Worm (Caenorhabditis elegans): ENCODE results near the gene bus-12.
A peak's percentile ranks its signal among the peaks of the same experiment; 100 is the strongest.

bus-12 gene

ce11 chrIV:13238943-13239861 lies 16.8 kb upstream of the bus-12 start, which contains the start of gene tag-115 (continued):
- TF ChIP-seq ceh-16 (tag; optimal IDR thresholded peaks at IDR 0.05) (no peak), blmp-1 (tag; optimal IDR thresholded peaks at IDR 0.05; ENCODE audit: insufficient read depth) (no peak), aly-2 (tag; optimal IDR thresholded peaks at IDR 0.05) (no peak), lsy-2 (tag; optimal IDR thresholded peaks at IDR 0.05) (peak in 1 of 2 experiments; percentile 23), ztf-11 (tag; optimal IDR thresholded peaks at IDR 0.05) (no peak), nhr-77 (tag; optimal IDR thresholded peaks at IDR 0.05) (no peak), mbf-1 (tag; optimal IDR thresholded peaks at IDR 0.05) (no peak)

ce11 chrIV:13240078-13240841 lies 15.7 kb upstream of the bus-12 start, which contains the start of gene rpl-12:
Gene rpl-12 (minus strand): TSS chrIV:13240651.
- TF ChIP-seq nhr-23 (tag; optimal IDR thresholded peaks at IDR 0.05) (no peak), blmp-1 (tag; optimal IDR thresholded peaks at IDR 0.05; ENCODE audit: insufficient read depth) (peak; percentile 95), Y55F3AM.14 (GFP tag; optimal IDR thresholded peaks at IDR 0.05) (peak; percentile 97), nhr-12 (tag; optimal IDR thresholded peaks at IDR 0.05) (peak; percentile 73), ZK546.5 (tag; optimal IDR thresholded peaks at IDR 0.05) (peak; percentile 90), sma-3 (GFP tag; optimal IDR thresholded peaks at IDR 0.05) (peak; percentile 99), aly-2 (tag; optimal IDR thresholded peaks at IDR 0.05) (no peak), unc-55 (GFP tag; optimal IDR thresholded peaks at IDR 0.05) (peak; percentile 100), dmd-4 (tag; optimal IDR thresholded peaks at IDR 0.05) (peak; percentile 59), elt-3 (tag; optimal IDR thresholded peaks at IDR 0.05) (no peak), sma-9 (GFP tag; optimal IDR thresholded peaks at IDR 0.05) (peak; percentile 97), sma-9 (tag; optimal IDR thresholded peaks at IDR 0.05) (no peak), elt-1 (tag; optimal IDR thresholded peaks at IDR 0.05) (peak; percentile 23), peb-1 (tag; optimal IDR thresholded peaks at IDR 0.05) (no peak), mab-5 (tag; optimal IDR thresholded peaks at IDR 0.05) (peak; percentile 97), lin-39 (tag; optimal IDR thresholded peaks at IDR 0.05) (peak; percentile 83), snpc-4 (tag; optimal IDR thresholded peaks at IDR 0.05) (peak; percentile 91), nhr-11 (tag; optimal IDR thresholded peaks at IDR 0.05) (no peak), unc-62 (GFP tag; optimal IDR thresholded peaks at IDR 0.05) (peak; percentile 78), egl-27 (tag; optimal IDR thresholded peaks at IDR 0.05) (peak; percentile 98), sem-4 (tag; optimal IDR thresholded peaks at IDR 0.05) (peak; percentile 98), zag-1 (tag; optimal IDR thresholded peaks at IDR 0.05) (peak; percentile 96), F13H6.1 (tag; optimal IDR thresholded peaks at IDR 0.05) (peak; percentile 97), skn-1 (tag; optimal IDR thresholded peaks at IDR 0.05) (peak; percentile 88), nhr-129 (tag; optimal IDR thresholded peaks at IDR 0.05) (peak; percentile 100), nhr-10 (tag; optimal IDR thresholded peaks at IDR 0.05) (peak; percentile 89), C34F6.9 (tag; optimal IDR thresholded peaks at IDR 0.05) (peak; percentile 99), alr-1 (tag; optimal IDR thresholded peaks at IDR 0.05) (peak; percentile 2), nhr-77 (tag; optimal IDR thresholded peaks at IDR 0.05) (peak; percentile 85), ztf-11 (tag; optimal IDR thresholded peaks at IDR 0.05) (peak; percentile 65), ceh-16 (tag; optimal IDR thresholded peaks at IDR 0.05) (peak; percentile 96), lin-13 (GFP tag; optimal IDR thresholded peaks at IDR 0.05) (peak; percentile 98), nhr-237 (tag; optimal IDR thresholded peaks at IDR 0.05) (peak; percentile 89), R02D3.7 (tag; optimal IDR thresholded peaks at IDR 0.05) (peak; percentile 76), lsy-2 (tag; optimal IDR thresholded peaks at IDR 0.05) (peak; percentile 95 to 98), gmeb-1 (tag; optimal IDR thresholded peaks at IDR 0.05) (peak; percentile 98), ama-1 (optimal IDR thresholded peaks at IDR 0.05) (peak; percentile 89), ztf-4 (tag; optimal IDR thresholded peaks at IDR 0.05) (peak; percentile 99), fos-1 (tag; optimal IDR thresholded peaks at IDR 0.05) (peak; percentile 97), nhr-21 (tag; optimal IDR thresholded peaks at IDR 0.05) (peak; percentile 99), mbf-1 (tag; optimal IDR thresholded peaks at IDR 0.05) (peak; percentile 46), unc-39 (tag; optimal IDR thresholded peaks at IDR 0.05) (peak; percentile 65), mdl-1 (tag; optimal IDR thresholded peaks at IDR 0.05) (peak; percentile 36 to 84), ztf-1 (GFP tag; conservative IDR thresholded peaks at IDR 0.05) (0 out of 2 replicates have a peak, but pooled peaks have one; percentile 84), nhr-6 (tag; optimal IDR thresholded peaks at IDR 0.05) (peak; percentile 97), crh-2 (tag; optimal IDR thresholded peaks at IDR 0.05) (peak; percentile 99), nhr-25 (tag; optimal IDR thresholded peaks at IDR 0.05) (peak; percentile 99), lin-11 (tag; optimal IDR thresholded peaks at IDR 0.05) (peak; percentile 99)

All from whole organism, L2 larva.